Worm (Caenorhabditis elegans) whole organism, late embryonic: Measurements from ENCODE around the gene gtf-2H5.

ENCODE experiments used
- C08G9.2 ChIP-seq: sonication (generic microtip); optimal IDR thresholded peaks from 2 replicates; lab custom pipeline; 2016; ENCODE audit warnings: mild to moderate bottlenecking, missing genetic modification characterization, moderate library complexity, missing compliant biosample characterization
- C38D4.7 ChIP-seq: fragments of 200-800 bp; sonication (Bioruptor generic); optimal IDR thresholded peaks from 2 replicates; lab custom pipeline; 2018; ENCODE audit warnings: mild to moderate bottlenecking, missing genetic modification characterization, moderate library complexity, missing compliant biosample characterization
- F13H6.1 ChIP-seq: sonication (generic microtip); optimal IDR thresholded peaks from 2 replicates; lab custom pipeline; 2016; ENCODE audit warnings: missing genetic modification characterization, missing compliant biosample characterization
- Y22D7AL.16 ChIP-seq: sonication (generic microtip); optimal IDR thresholded peaks from 2 replicates; lab custom pipeline; 2016; ENCODE audit warnings: missing genetic modification characterization, missing compliant biosample characterization
- ceh-14 ChIP-seq: sonication (generic microtip); optimal IDR thresholded peaks from 2 replicates; lab custom pipeline; 2016; ENCODE audit warnings: missing genotype, missing genetic modification characterization, missing compliant biosample characterization
- ceh-18 ChIP-seq: sonication (generic microtip); optimal IDR thresholded peaks from 2 replicates; lab custom pipeline; 2016; ENCODE audit warnings: missing genetic modification characterization, missing compliant biosample characterization
- ceh-2 ChIP-seq: sonication (generic microtip); optimal IDR thresholded peaks from 2 replicates; lab custom pipeline; 2016; ENCODE audit warnings: missing genotype, missing genetic modification characterization, missing compliant biosample characterization
- ceh-22 ChIP-seq: sonication (generic microtip); optimal IDR thresholded peaks from 2 replicates; lab custom pipeline; 2017; ENCODE audit warnings: missing biosample characterization, missing genetic modification characterization
- ceh-24 ChIP-seq: sonication (generic microtip); optimal IDR thresholded peaks from 2 replicates; lab custom pipeline; 2016; ENCODE audit warnings: mild to moderate bottlenecking, missing genetic modification characterization, missing compliant biosample characterization
- ceh-30 ChIP-seq: fragments of 150-350 bp; optimal IDR thresholded peaks from 2 replicates; lab custom pipeline; 2014; ENCODE audit warnings: missing biosample characterization, missing genetic modification characterization
- ceh-31 ChIP-seq: sonication (generic microtip); optimal IDR thresholded peaks from 2 replicates; lab custom pipeline; 2016; ENCODE audit warnings: missing genetic modification characterization, missing compliant biosample characterization
- ceh-45 ChIP-seq: fragments of 200-800 bp; sonication (Bioruptor generic); IDR thresholded peaks from 2 replicates; pipeline ENCODE4 v1.3.6; 2022; ENCODE audit warnings: missing genetic modification reagents, missing genetic modification characterization, missing compliant biosample characterization
- ceh-48 ChIP-seq: sonication (generic microtip); optimal IDR thresholded peaks from 2 replicates; lab custom pipeline; 2016; ENCODE audit warnings: missing genetic modification characterization, inconsistent platforms, missing compliant biosample characterization
- ceh-6 ChIP-seq: fragments of 200-800 bp; sonication (Bioruptor generic); optimal IDR thresholded peaks from 2 replicates; lab custom pipeline; 2018; ENCODE audit warnings: mild to moderate bottlenecking, missing genetic modification characterization, missing compliant biosample characterization
- ceh-9 ChIP-seq: sonication (generic microtip); optimal IDR thresholded peaks from 2 replicates; lab custom pipeline; 2016; ENCODE audit warnings: mild to moderate bottlenecking, missing genetic modification characterization, inconsistent platforms, missing compliant biosample characterization
- che-1 ChIP-seq: sonication (generic microtip); optimal IDR thresholded peaks from 2 replicates; lab custom pipeline; 2016; ENCODE audit warnings: mild to moderate bottlenecking, missing genetic modification characterization, missing compliant biosample characterization
- dve-1 ChIP-seq: sonication (generic microtip); optimal IDR thresholded peaks from 2 replicates; lab custom pipeline; 2017; ENCODE audit warnings: antibody characterized with exemption, mild to moderate bottlenecking, missing genetic modification characterization, missing compliant biosample characterization
- elt-4 ChIP-seq: sonication (generic microtip); optimal IDR thresholded peaks from 2 replicates; lab custom pipeline; 2016; ENCODE audit warnings: missing genetic modification characterization, missing compliant biosample characterization
- ets-4 ChIP-seq: sonication (generic microtip); optimal IDR thresholded peaks from 2 replicates; lab custom pipeline; 2016; ENCODE audit warnings: missing genetic modification characterization, missing compliant biosample characterization
- eyg-1 ChIP-seq: sonication (generic microtip); optimal IDR thresholded peaks from 2 replicates; lab custom pipeline; 2016; ENCODE audit warnings: missing genotype, missing genetic modification characterization, missing compliant biosample characterization
- fkh-6 ChIP-seq: sonication (generic microtip); optimal IDR thresholded peaks from 2 replicates; lab custom pipeline; 2016; ENCODE audit warnings: missing genetic modification characterization, missing compliant biosample characterization
- hlh-13 ChIP-seq: fragments of 200-800 bp; sonication (Bioruptor generic); optimal IDR thresholded peaks from 2 replicates; lab custom pipeline; 2018; ENCODE audit warnings: mild to moderate bottlenecking, missing genetic modification characterization, missing compliant biosample characterization
- hlh-15 ChIP-seq: sonication (generic microtip); optimal IDR thresholded peaks from 2 replicates; lab custom pipeline; 2016; ENCODE audit warnings: missing genetic modification characterization, missing compliant biosample characterization
- hlh-6 ChIP-seq: sonication (generic microtip); optimal IDR thresholded peaks from 2 replicates; lab custom pipeline; 2016; ENCODE audit warnings: missing genotype, missing genetic modification characterization, missing compliant biosample characterization
- lin-11 ChIP-seq: fragments of 200-800 bp; sonication (Bioruptor generic); optimal IDR thresholded peaks from 2 replicates; lab custom pipeline; 2018; ENCODE audit warnings: mild to moderate bottlenecking, missing genetic modification characterization, missing compliant biosample characterization
- madf-2 ChIP-seq: sonication (generic microtip); optimal IDR thresholded peaks from 2 replicates; lab custom pipeline; 2017; ENCODE audit warnings: missing genetic modification characterization, missing compliant biosample characterization
- mec-3 ChIP-seq: sonication (generic microtip); optimal IDR thresholded peaks from 2 replicates; lab custom pipeline; 2016; ENCODE audit warnings: borderline replicate concordance, missing genetic modification characterization, missing compliant biosample characterization
- nfya-1 ChIP-seq: sonication (generic microtip); optimal IDR thresholded peaks from 2 replicates; lab custom pipeline; 2017; ENCODE audit warnings: missing genetic modification characterization, mild to moderate bottlenecking, missing compliant biosample characterization, antibody characterized with exemption, moderate library complexity
- nhr-11 ChIP-seq: fragments of 150-350 bp; optimal IDR thresholded peaks from 2 replicates; lab custom pipeline; 2014; ENCODE audit warnings: missing biosample characterization, missing genetic modification characterization
- pag-3 ChIP-seq: sonication (generic microtip); optimal IDR thresholded peaks from 2 replicates; lab custom pipeline; 2016; ENCODE audit warnings: missing compliant biosample characterization, missing genetic modification characterization, borderline replicate concordance
- pros-1 ChIP-seq: fragments of 150-350 bp; optimal IDR thresholded peaks from 2 replicates; lab custom pipeline; 2014; ENCODE audit warnings: missing biosample characterization, missing genetic modification reagents, missing genetic modification characterization
- rnt-1 ChIP-seq: sonication (generic microtip); optimal IDR thresholded peaks from 2 replicates; lab custom pipeline; 2016; ENCODE audit warnings: missing genetic modification characterization, missing compliant biosample characterization
- sox-2 ChIP-seq: fragments of 200-800 bp; sonication (Bioruptor generic); IDR thresholded peaks from 2 replicates; pipeline ENCODE4 v1.3.6; 2022; ENCODE audit warnings: missing genetic modification reagents, missing genetic modification characterization, missing compliant biosample characterization
- sox-4 ChIP-seq: sonication (generic microtip); optimal IDR thresholded peaks from 2 replicates; lab custom pipeline; 2017; ENCODE audit warnings: mild to moderate bottlenecking, missing genetic modification characterization, inconsistent platforms, missing compliant biosample characterization
- syd-9 ChIP-seq: sonication (generic microtip); optimal IDR thresholded peaks from 2 replicates; lab custom pipeline; 2016; ENCODE audit warnings: mild to moderate bottlenecking, missing genetic modification characterization, moderate library complexity, missing compliant biosample characterization
- ttx-3 ChIP-seq: sonication (generic microtip); optimal IDR thresholded peaks from 2 replicates; lab custom pipeline; 2016; ENCODE audit warnings: missing genetic modification reagents, missing genetic modification characterization, missing compliant biosample characterization
- unc-42 ChIP-seq: sonication (generic microtip); optimal IDR thresholded peaks from 2 replicates; lab custom pipeline; 2016; ENCODE audit warnings: missing genotype, missing genetic modification characterization, missing compliant biosample characterization
- unc-55 ChIP-seq: sonication (generic microtip); optimal IDR thresholded peaks from 2 replicates; lab custom pipeline; 2017; ENCODE audit warnings: missing biosample characterization, missing genetic modification reagents, missing genetic modification characterization
- zip-5 ChIP-seq: sonication (generic microtip); optimal IDR thresholded peaks from 2 replicates; lab custom pipeline; 2016; ENCODE audit warnings: missing genetic modification characterization, missing compliant biosample characterization
- ztf-16 ChIP-seq: sonication (generic microtip); optimal IDR thresholded peaks from 2 replicates; lab custom pipeline; 2017; ENCODE audit warnings: missing genetic modification characterization, missing compliant biosample characterization

gtf-2H5 gene

DNA sequence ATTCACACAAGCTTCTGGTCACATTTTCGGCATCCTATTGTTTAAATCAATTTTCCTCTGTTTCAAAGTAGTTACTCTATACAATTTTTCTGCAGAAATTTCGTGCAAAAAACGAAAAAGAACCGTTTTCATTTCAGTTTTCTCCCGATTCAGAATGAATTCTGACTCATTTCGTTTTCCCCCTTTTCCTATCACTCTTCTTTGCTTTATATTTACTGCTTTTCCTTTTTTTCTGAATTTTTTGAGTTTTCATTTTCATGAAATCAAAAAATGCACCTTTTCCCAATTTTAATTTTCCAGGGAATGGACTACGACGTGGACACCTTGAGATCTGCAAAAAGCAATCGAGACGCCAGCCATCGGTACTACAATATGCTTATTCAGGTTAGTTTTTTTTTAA is 21.7 kb downstream of the gtf-2H5 start, which contains the start of gene B0353.1:
TSS of gene B0353.1 (plus strand) at position 301 of the 400 bp plus-strand sequence.
- TF ChIP-seq rnt-1 (tag; lab: Kevin White, UChicago) (no peak), ceh-2 (tag; lab: Kevin White, UChicago) (no peak), sox-4 (tag; lab: Kevin White, UChicago) (no peak), ceh-31 (tag; lab: Kevin White, UChicago) (no peak), hlh-15 (tag; lab: Kevin White, UChicago) (no peak), elt-4 (tag; lab: Kevin White, UChicago) (no peak), ceh-9 (tag; lab: Kevin White, UChicago) (no peak)

DNA sequence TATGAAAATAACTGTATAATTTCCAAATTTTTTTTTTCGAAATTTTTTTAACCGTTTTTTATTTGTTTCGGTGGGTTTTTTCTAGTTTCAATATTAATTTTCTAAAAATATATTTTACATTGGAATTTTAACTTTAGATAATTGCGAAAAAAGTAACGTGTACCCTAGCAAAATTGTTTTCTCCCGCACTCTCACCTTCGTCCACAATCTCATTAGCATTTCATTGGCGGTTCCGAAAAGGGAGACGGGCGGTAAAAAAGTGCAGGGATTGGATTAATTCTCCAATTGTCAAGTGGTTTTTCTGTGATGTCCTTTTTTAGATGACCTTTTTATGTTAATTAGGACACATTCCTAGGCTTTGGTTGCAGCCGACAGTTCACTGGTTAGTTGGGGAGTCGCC is 28.1 kb downstream of the gtf-2H5 start:
- TF ChIP-seq ceh-30 (no peak), rnt-1 (tag; lab: Kevin White, UChicago) (no peak), dve-1 (tag; lab: Kevin White, UChicago) (no peak), nhr-11 (tag; lab: Kevin White, UChicago) (no peak), C38D4.7 (no peak), ceh-24 (tag; lab: Kevin White, UChicago) (no peak), F13H6.1 (tag; lab: Kevin White, UChicago) (no peak), C08G9.2 (no peak), ceh-48 (tag; lab: Kevin White, UChicago) (no peak), Y22D7AL.16 (tag; lab: Kevin White, UChicago) (no peak), unc-55 (GFP tag; lab: Kevin White, UChicago) (no peak), hlh-6 (no peak), lin-11 (no peak), ceh-14 (tag; lab: Kevin White, UChicago) (no peak)

DNA sequence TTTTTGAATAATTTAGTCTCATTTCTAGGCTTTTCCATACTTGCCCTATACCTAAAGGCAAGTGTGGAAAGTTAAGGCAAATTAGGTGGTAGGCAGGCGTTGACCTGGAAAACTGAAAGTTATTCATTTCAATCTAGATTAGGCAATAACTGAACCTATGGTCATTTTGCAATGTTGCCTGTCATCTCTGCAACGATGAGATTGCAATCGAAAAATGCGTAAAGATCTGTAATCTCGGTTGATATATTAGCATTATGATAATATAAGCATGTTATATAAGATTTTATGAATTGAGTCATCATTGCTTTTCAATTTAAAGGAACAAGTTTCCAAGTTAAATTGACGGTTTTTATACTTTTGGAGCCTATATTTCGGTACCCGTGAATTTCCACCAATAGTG is 29.7 kb downstream of the gtf-2H5 start:
- no peak for TF ChIP-seq F13H6.1 (tag; lab: Kevin White, UChicago)
- no peak for TF ChIP-seq nfya-1 (tag; lab: Kevin White, UChicago)
- TF ChIP-seq ceh-22 = no peak

DNA sequence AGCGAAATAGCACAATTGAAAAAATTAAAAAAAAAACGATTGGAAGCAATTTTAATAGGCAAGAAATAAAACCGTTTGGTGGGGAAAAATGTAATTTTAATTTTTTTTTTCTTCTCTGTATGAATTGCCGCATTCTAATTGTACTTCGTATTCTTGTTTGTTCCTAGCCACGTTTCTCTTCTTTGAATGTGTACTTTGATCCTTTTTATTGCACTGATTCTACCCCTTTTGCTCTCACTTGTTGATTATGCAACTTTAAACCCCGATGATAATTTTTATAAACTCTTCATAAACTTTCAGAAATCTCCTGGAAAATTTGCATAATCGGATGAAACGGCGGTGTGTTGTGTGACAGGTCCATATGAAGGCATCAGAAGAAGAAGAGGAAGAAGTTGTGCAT is 35.6 kb downstream of the gtf-2H5 start, which contains the start of gene T22F7.1:
TSS of gene T22F7.1 (plus strand) at position 301 of the 400 bp plus-strand sequence.
- no peak for TF ChIP-seq eyg-1 (tag; lab: Kevin White, UChicago)
- no peak for TF ChIP-seq unc-42
- TF ChIP-seq sox-2 = no peak
- no peak for TF ChIP-seq ceh-30
- no peak for TF ChIP-seq syd-9 (tag; lab: Kevin White, UChicago)
- TF ChIP-seq, all 69 proteins: peak for 0

DNA sequence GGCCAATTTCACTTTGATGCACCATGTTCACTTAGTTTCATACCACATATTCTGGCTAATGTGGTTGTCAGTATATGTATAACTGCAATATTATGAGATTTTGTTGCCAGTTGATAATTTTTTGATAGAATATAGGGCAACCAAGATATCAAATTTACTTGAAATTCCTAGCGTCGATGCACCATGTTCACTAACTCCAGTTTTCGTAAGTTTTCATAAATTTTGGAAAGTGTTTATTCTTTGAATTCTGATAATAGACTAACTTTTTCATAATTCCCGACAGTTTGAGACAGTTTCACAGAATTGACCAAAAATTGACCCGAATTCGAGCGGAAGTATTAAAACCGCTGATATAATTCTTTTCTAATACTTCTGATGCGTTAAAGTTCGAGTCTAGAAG is 40.3 kb downstream of the gtf-2H5 start:
- TF ChIP-seq che-1 (tag; lab: Kevin White, UChicago) = no peak
- no peak for TF ChIP-seq mec-3 (tag; lab: Kevin White, UChicago)
- no peak for TF ChIP-seq madf-2 (tag; lab: Kevin White, UChicago)
- no peak for TF ChIP-seq fkh-6
- no peak for TF ChIP-seq unc-55 (GFP tag; lab: Kevin White, UChicago)
- no peak for TF ChIP-seq ceh-6 (GFP tag; lab: Kevin White, UChicago)
- no peak for TF ChIP-seq ceh-30
- no peak for TF ChIP-seq ceh-22
- no peak for TF ChIP-seq ttx-3 (tag; lab: Kevin White, UChicago)
- no peak for TF ChIP-seq pag-3 (tag; lab: Kevin White, UChicago)
- TF ChIP-seq zip-5 = no peak
- TF ChIP-seq F13H6.1 (tag; lab: Kevin White, UChicago) = no peak
- TF ChIP-seq ceh-18 (tag; lab: Kevin White, UChicago) = no peak
- TF ChIP-seq ceh-45 (GFP tag; lab: Robert Waterston, UW) = no peak
- no peak for TF ChIP-seq hlh-13
- no peak for TF ChIP-seq ztf-16 (tag; lab: Kevin White, UChicago)
- TF ChIP-seq pros-1 (tag; lab: Kevin White, UChicago) = no peak
- TF ChIP-seq ets-4 (tag; lab: Kevin White, UChicago) = no peak
- TF ChIP-seq, all 69 proteins: peak for 0
